Fruit fly (Drosophila melanogaster): ENCODE measurements around the gene CG8560.

The CG8560 gene

dm6 chr3L:7437366-7437765 lies 33.4 kb upstream of the CG8560 start, which contains the start of gene CG14835:
Gene CG14835, minus strand, starts transcription at chr3L:7437466.
- TF ChIP-seq dmrt93B (GFP tag; optimal IDR thresholded peaks at IDR 0.05) (no peak), Dif (GFP tag; optimal IDR thresholded peaks at IDR 0.05; ENCODE audit: partially characterized antibody) (no peak), br (GFP tag; optimal IDR thresholded peaks at IDR 0.05) (no peak), ey (GFP tag; optimal IDR thresholded peaks at IDR 0.05) (no peak), woc (GFP tag; optimal IDR thresholded peaks at IDR 0.05) (no peak), Dfd (GFP tag; optimal IDR thresholded peaks at IDR 0.05) (no peak), OdsH (GFP tag; optimal IDR thresholded peaks at IDR 0.05) (no peak)

dm6 chr3L:7434715-7435653 lies 31.0 kb upstream of the CG8560 start, which contains the start of gene Rac2:
Gene Rac2, minus strand, starts transcription at chr3L:7435190.
- TF ChIP-seq CG32264 (GFP tag; optimal IDR thresholded peaks at IDR 0.05) (no peak), OdsH (GFP tag; optimal IDR thresholded peaks at IDR 0.05) (peak; percentile 37), lola (GFP tag; optimal IDR thresholded peaks at IDR 0.05) (no peak), CrebA (GFP tag; optimal IDR thresholded peaks at IDR 0.05; ENCODE audit: borderline replicate concordance) (no peak), ey (GFP tag; optimal IDR thresholded peaks at IDR 0.05) (peak; percentile 50), sv (GFP tag; optimal IDR thresholded peaks at IDR 0.05) (no peak), Mio (GFP tag; optimal IDR thresholded peaks at IDR 0.05) (no peak), fru (GFP tag; optimal IDR thresholded peaks at IDR 0.05) (peak; percentile 61), woc (GFP tag; optimal IDR thresholded peaks at IDR 0.05) (peak; percentile 41), Myc (optimal IDR thresholded peaks at IDR 0.05) (no peak), GATAd (GFP tag; optimal IDR thresholded peaks at IDR 0.05) (no peak), brk (GFP tag; optimal IDR thresholded peaks at IDR 0.05) (no peak), sage (GFP tag; optimal IDR thresholded peaks at IDR 0.05) (no peak), Dif (GFP tag; optimal IDR thresholded peaks at IDR 0.05; ENCODE audit: partially characterized antibody) (peak; percentile 94), Dfd (GFP tag; optimal IDR thresholded peaks at IDR 0.05) (no peak), h (GFP tag; optimal IDR thresholded peaks at IDR 0.05) (peak; percentile 65), br (GFP tag; optimal IDR thresholded peaks at IDR 0.05) (peak; percentile 37), psq (GFP tag; optimal IDR thresholded peaks at IDR 0.05) (peak; percentile 30), Vsx2 (GFP tag; optimal IDR thresholded peaks at IDR 0.05; ENCODE audit: partially characterized antibody) (peak; percentile 41), Rel (GFP tag; optimal IDR thresholded peaks at IDR 0.05) (no peak), Rel (tag; optimal IDR thresholded peaks at IDR 0.05) (peak; percentile 42), dmrt93B (GFP tag; optimal IDR thresholded peaks at IDR 0.05) (peak; percentile 21), tai (GFP tag; optimal IDR thresholded peaks at IDR 0.05) (peak; percentile 58), CG9705 (GFP tag; optimal IDR thresholded peaks at IDR 0.05) (no peak), pan (optimal IDR thresholded peaks at IDR 0.05) (no peak), Jra (GFP tag; optimal IDR thresholded peaks at IDR 0.05) (peak; percentile 99), dl (GFP tag; optimal IDR thresholded peaks at IDR 0.05; ENCODE audit: insufficient read depth in 1 of 2, partially characterized antibody in 2 of 2) (peak; percentile 75 to 87), N (GFP tag; optimal IDR thresholded peaks at IDR 0.05) (no peak), Hr83 (GFP tag; optimal IDR thresholded peaks at IDR 0.05; ENCODE audit: poor library complexity, severe bottlenecking) (no peak), usp (GFP tag; optimal IDR thresholded peaks at IDR 0.05) (no peak), HLH106 (tag; optimal IDR thresholded peaks at IDR 0.05) (peak; percentile 60), foxo (GFP tag; optimal IDR thresholded peaks at IDR 0.05) (peak in 1 of 2 experiments; percentile 34), Sp1 (GFP tag; optimal IDR thresholded peaks at IDR 0.05) (peak; percentile 22), dsf (GFP tag; optimal IDR thresholded peaks at IDR 0.05; ENCODE audit: borderline replicate concordance) (no peak), Hr78 (GFP tag; optimal IDR thresholded peaks at IDR 0.05) (no peak), rgr (GFP tag; optimal IDR thresholded peaks at IDR 0.05) (peak; percentile 51), Hnf4 (GFP tag; optimal IDR thresholded peaks at IDR 0.05) (peak; percentile 28), jim (GFP tag; optimal IDR thresholded peaks at IDR 0.05) (no peak), Abd-B (GFP tag; optimal IDR thresholded peaks at IDR 0.05) (no peak)
